Worm (Caenorhabditis elegans): ENCODE measurements around the gene nhr-188.

DNA sequence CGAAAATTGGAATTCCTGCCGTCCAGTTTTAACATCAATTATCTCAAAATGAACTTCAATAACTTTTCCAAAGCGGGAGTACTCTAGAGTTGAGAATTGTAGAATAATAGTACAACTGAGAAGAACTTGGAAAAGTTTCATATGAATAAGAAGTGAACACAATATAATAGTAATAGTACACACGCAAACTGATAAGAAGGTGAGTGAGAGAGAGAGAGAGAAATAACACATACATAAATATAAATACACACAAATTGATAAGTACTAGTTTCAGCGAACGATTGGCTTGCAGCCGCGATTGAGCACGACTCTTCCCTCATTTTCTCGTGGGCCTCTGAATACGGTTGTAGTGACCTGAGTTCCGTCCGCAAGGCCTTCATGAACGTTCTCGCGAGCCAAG lies 31.5 kb upstream of the nhr-188 start, which contains the start of gene C17E7.13:
- no peak for TF ChIP-seq drap-1 (GFP tag; optimal IDR thresholded peaks at IDR 0.05)
- no peak for TF ChIP-seq tbx-8 (GFP tag; optimal IDR thresholded peaks at IDR 0.05)
- TF ChIP-seq ham-2 (GFP tag; optimal IDR thresholded peaks at IDR 0.05), result no peak
- TF ChIP-seq mab-5 (tag; optimal IDR thresholded peaks at IDR 0.05), result no peak
